ENCODE assay signal across 6 worm cellular contexts in the genomic region with DNA sequence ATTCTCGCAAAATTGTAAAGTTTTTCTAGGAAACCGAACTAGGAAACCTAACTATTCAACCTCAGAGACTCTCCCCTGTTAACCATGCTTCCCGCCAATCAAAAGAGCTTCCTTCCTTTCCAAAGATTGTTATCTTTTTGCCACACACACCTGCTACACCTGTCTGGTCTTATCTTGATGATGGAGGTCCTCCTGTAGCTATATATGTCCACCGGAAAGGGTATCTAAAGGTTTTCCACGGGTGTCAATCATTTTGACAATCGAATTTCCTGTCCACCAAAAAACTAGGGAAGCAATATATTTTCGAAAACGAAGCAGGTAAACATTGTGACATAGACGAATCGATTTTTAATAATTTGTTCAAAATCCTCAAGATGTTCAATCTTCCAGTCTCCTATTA.
TF ChIP-seq lines count a peak whose summit lies in the region.

No protein-coding gene starts in this region.

TF ChIP-seq in whole organism, L1 larva, 84 proteins besides CTCF, POLR2A, EP300 and RAD21 (continues in another document):
- TF ChIP-seq hlh-4 (tag; optimal IDR thresholded peaks at IDR 0.05; lab: Kevin White, UChicago): no peak
- TF ChIP-seq Y116A8C.19 (tag; optimal IDR thresholded peaks at IDR 0.05; lab: Kevin White, UChicago; ENCODE audit: borderline replicate concordance): no peak
- TF ChIP-seq aly-2 (tag; optimal IDR thresholded peaks at IDR 0.05; lab: Kevin White, UChicago): no peak
- TF ChIP-seq snpc-4 (tag; optimal IDR thresholded peaks at IDR 0.05; lab: Kevin White, UChicago): no peak
- TF ChIP-seq C16A3.4 (tag; optimal IDR thresholded peaks at IDR 0.05; lab: Kevin White, UChicago): no peak
- no peak for TF ChIP-seq tbx-2 (tag; optimal IDR thresholded peaks at IDR 0.05; lab: Kevin White, UChicago)
- no peak for TF ChIP-seq vab-15 (tag; optimal IDR thresholded peaks at IDR 0.05; lab: Kevin White, UChicago)
- TF ChIP-seq aha-1 (tag; optimal IDR thresholded peaks at IDR 0.05; lab: Kevin White, UChicago): no peak
- TF ChIP-seq ama-1 (optimal IDR thresholded peaks at IDR 0.05; lab: Kevin White, UChicago): no peak
- no peak for TF ChIP-seq hpl-2 (GFP tag; optimal IDR thresholded peaks at IDR 0.05; lab: Kevin White, UChicago)
- no peak for TF ChIP-seq nhr-19 (GFP tag; conservative IDR thresholded peaks at IDR 0.05; lab: Robert Waterston, UW)
- TF ChIP-seq isw-1 (GFP tag; IDR thresholded peaks at IDR 0.05; lab: Robert Waterston, UW): no peak
- peak; percentile 10 for TF ChIP-seq lin-14 (GFP tag; optimal IDR thresholded peaks at IDR 0.05; lab: Kevin White, UChicago)
- TF ChIP-seq nhr-11 (tag; optimal IDR thresholded peaks at IDR 0.05; lab: Kevin White, UChicago): no peak
- peak; percentile 27 for TF ChIP-seq rnt-1 (tag; optimal IDR thresholded peaks at IDR 0.05; lab: Kevin White, UChicago)

TF ChIP-seq in whole organism, L2 larva, 48 proteins besides CTCF, POLR2A, EP300 and RAD21:
- TF ChIP-seq ceh-16 (tag; optimal IDR thresholded peaks at IDR 0.05; lab: Kevin White, UChicago) (peak; percentile 30), F13H6.1 (tag; optimal IDR thresholded peaks at IDR 0.05; lab: Kevin White, UChicago) (no peak), nhr-25 (tag; optimal IDR thresholded peaks at IDR 0.05; lab: Kevin White, UChicago) (peak; percentile 21), peb-1 (tag; optimal IDR thresholded peaks at IDR 0.05; lab: Kevin White, UChicago) (no peak), lsy-2 (tag; optimal IDR thresholded peaks at IDR 0.05; lab: Kevin White, UChicago) (no peak)

TF ChIP-seq in whole organism, L3 larva, 47 proteins besides CTCF, POLR2A, EP300 and RAD21:
- TF ChIP-seq nhr-25 (tag; optimal IDR thresholded peaks at IDR 0.05; lab: Kevin White, UChicago) (peak; percentile 2), mml-1 (tag; optimal IDR thresholded peaks at IDR 0.05; lab: Kevin White, UChicago) (no peak), daf-12 (tag; optimal IDR thresholded peaks at IDR 0.05; lab: Kevin White, UChicago) (no peak), zag-1 (tag; optimal IDR thresholded peaks at IDR 0.05; lab: Kevin White, UChicago) (no peak), unc-62 (GFP tag; optimal IDR thresholded peaks at IDR 0.05; lab: Kevin White, UChicago) (peak; percentile 10), elt-1 (tag; optimal IDR thresholded peaks at IDR 0.05; lab: Kevin White, UChicago) (peak; percentile 76)

TF ChIP-seq in whole organism, early embryonic, 17 proteins besides CTCF, POLR2A, EP300 and RAD21:
- TF ChIP-seq ets-7 (tag; optimal IDR thresholded peaks at IDR 0.05; lab: Kevin White, UChicago) (peak; percentile 30), B0310.2 (tag; optimal IDR thresholded peaks at IDR 0.05; lab: Kevin White, UChicago) (no peak)

TF ChIP-seq in whole organism, mixed stage, embryonic, 35 proteins besides CTCF, POLR2A, EP300 and RAD21:
- peak; percentile 82 for TF ChIP-seq unc-62 (GFP tag; optimal IDR thresholded peaks at IDR 0.05; lab: Kevin White, UChicago)
- TF ChIP-seq nhr-12 (tag; optimal IDR thresholded peaks at IDR 0.05; lab: Kevin White, UChicago): no peak
- no peak for TF ChIP-seq cnd-1 (tag; optimal IDR thresholded peaks at IDR 0.05; lab: Kevin White, UChicago)
- peak; percentile 34 for TF ChIP-seq nhr-2 (tag; optimal IDR thresholded peaks at IDR 0.05; lab: Kevin White, UChicago)
- peak; percentile 93 for TF ChIP-seq elt-1 (tag; optimal IDR thresholded peaks at IDR 0.05; lab: Kevin White, UChicago; ENCODE audit: borderline replicate concordance, insufficient read depth)

TF ChIP-seq in whole organism, young adult, 124 proteins besides CTCF, POLR2A, EP300 and RAD21:
- TF ChIP-seq unc-62 (GFP tag; optimal IDR thresholded peaks at IDR 0.05; lab: Kevin White, UChicago) (peak; percentile 89), D2030.7 (GFP tag; IDR thresholded peaks at IDR 0.05; lab: Robert Waterston, UW) (no peak)
